Worm (Caenorhabditis elegans) whole organism, young adult: ENCODE results near the gene twk-16.

Source experiments
- B0261.1 ChIP-seq: sonication (generic microtip); optimal IDR thresholded peaks from 2 replicates; lab custom pipeline; 2016; ENCODE audit warnings: mild to moderate bottlenecking, missing genetic modification characterization, moderate library complexity, missing compliant biosample characterization
- B0336.3 ChIP-seq: fragments of 200-800 bp; sonication (Bioruptor generic); IDR thresholded peaks from 2 replicates; pipeline ENCODE4 v1.3.6; 2022; ENCODE audit warnings: missing genetic modification characterization, missing compliant biosample characterization
- F23B12.7 ChIP-seq: sonication (generic microtip); optimal IDR thresholded peaks from 2 replicates; lab custom pipeline; 2017; ENCODE audit warnings: missing genetic modification characterization, mild to moderate bottlenecking, missing compliant biosample characterization, antibody characterized with exemption, moderate library complexity; ENCODE audit not compliant: insufficient read depth
- F39B2.1 ChIP-seq: fragments of 200-800 bp; sonication (Bioruptor generic); IDR thresholded peaks from 2 replicates; pipeline ENCODE4 v1.3.6; 2022; ENCODE audit warnings: missing genetic modification reagents, missing genetic modification characterization, missing compliant biosample characterization
- F49E8.2 ChIP-seq: sonication (generic microtip); optimal IDR thresholded peaks from 3 replicates; lab custom pipeline; 2017; ENCODE audit warnings: missing genetic modification characterization, mild to moderate bottlenecking, missing compliant biosample characterization, antibody characterized with exemption, moderate library complexity; ENCODE audit not compliant: insufficient read depth
- F55B11.4 ChIP-seq: sonication (generic microtip); optimal IDR thresholded peaks from 2 replicates; lab custom pipeline; 2016; ENCODE audit warnings: missing compliant biosample characterization, missing genetic modification characterization, borderline replicate concordance; ENCODE audit not compliant: insufficient read depth
- K12H6.12 ChIP-seq: fragments of 200-800 bp; sonication (Bioruptor generic); optimal IDR thresholded peaks from 2 replicates; lab custom pipeline; 2018; ENCODE audit warnings: mild to moderate bottlenecking, missing genetic modification characterization, missing compliant biosample characterization
- Y79H2A.3 ChIP-seq: fragments of 200-800 bp; sonication (Bioruptor generic); conservative IDR thresholded peaks from 2 replicates; pipeline ENCODE4 v1.3.6; 2022; ENCODE audit warnings: missing genetic modification reagents, missing genetic modification characterization, missing compliant biosample characterization
- ZK185.1 ChIP-seq: sonication (generic microtip); optimal IDR thresholded peaks from 2 replicates; lab custom pipeline; 2016; ENCODE audit warnings: mild to moderate bottlenecking, missing genetic modification characterization, missing compliant biosample characterization; ENCODE audit not compliant: poor library complexity, severe bottlenecking
- akir-1 ChIP-seq: fragments of 200-800 bp; sonication (Bioruptor generic); optimal IDR thresholded peaks from 2 replicates; lab custom pipeline; 2018; ENCODE audit warnings: mild to moderate bottlenecking, missing genetic modification characterization, moderate library complexity, missing compliant biosample characterization
- aptf-3 ChIP-seq: fragments of 200-800 bp; sonication (Bioruptor generic); IDR thresholded peaks from 2 replicates; pipeline ENCODE4 v1.3.6; 2022; ENCODE audit warnings: missing genetic modification characterization, missing compliant biosample characterization
- attf-5 ChIP-seq: fragments of 200-800 bp; sonication (Bioruptor generic); optimal IDR thresholded peaks from 2 replicates; lab custom pipeline; 2018; ENCODE audit warnings: mild to moderate bottlenecking, missing genetic modification characterization, missing compliant biosample characterization
- bed-2 ChIP-seq: fragments of 200-800 bp; sonication (Bioruptor generic); IDR thresholded peaks from 2 replicates; pipeline ENCODE4 v1.3.6; 2022; ENCODE audit warnings: missing genetic modification reagents, missing genetic modification characterization, missing compliant biosample characterization
- cebp-1 ChIP-seq, 2 experiments: fragments of 200-800 bp in 1 of 2; sonication (Bioruptor generic) in 1 of 2; sonication (generic microtip) in 1 of 2; IDR thresholded peaks in 1 of 2; optimal IDR thresholded peaks in 1 of 2; 2 replicates each; pipeline versions ENCODE4 v1.3.6 to Lab custom; 2017 to 2022; ENCODE audit warnings: missing compliant biosample characterization in 2 of 2, missing genetic modification characterization in 2 of 2, mild to moderate bottlenecking in 1 of 2, missing genetic modification reagents in 1 of 2, moderate library complexity in 1 of 2
- cebp-2 ChIP-seq: fragments of 200-800 bp; sonication (Bioruptor generic); IDR thresholded peaks from 2 replicates; pipeline ENCODE4 v1.3.6; 2022; ENCODE audit warnings: missing genetic modification characterization, missing compliant biosample characterization
- ceh-27 ChIP-seq: fragments of 200-800 bp; sonication (Bioruptor generic); optimal IDR thresholded peaks from 2 replicates; lab custom pipeline; 2018; ENCODE audit warnings: mild to moderate bottlenecking, missing genetic modification characterization, moderate library complexity, missing compliant biosample characterization
- ceh-40 ChIP-seq: fragments of 200-800 bp; sonication (Bioruptor generic); IDR thresholded peaks from 2 replicates; pipeline ENCODE4 v1.3.6; 2022; ENCODE audit warnings: missing genetic modification characterization, missing compliant biosample characterization
- ceh-91 ChIP-seq: fragments of 200-800 bp; sonication (Bioruptor generic); IDR thresholded peaks from 2 replicates; pipeline ENCODE4 v1.3.6; 2022; ENCODE audit warnings: missing genetic modification reagents, missing genetic modification characterization, missing compliant biosample characterization
- dox-1 ChIP-seq: fragments of 200-800 bp; sonication (Bioruptor generic); IDR thresholded peaks from 2 replicates; pipeline ENCODE4 v1.3.6; 2022; ENCODE audit warnings: missing genetic modification reagents, missing genetic modification characterization, missing compliant biosample characterization
- efl-1 ChIP-seq: fragments of 150-350 bp; optimal IDR thresholded peaks from 2 replicates; lab custom pipeline; 2014; ENCODE audit warnings: missing biosample characterization, missing genetic modification reagents, missing genetic modification characterization
- egl-18 ChIP-seq: fragments of 200-800 bp; sonication (Bioruptor generic); IDR thresholded peaks from 2 replicates; pipeline ENCODE4 v1.3.6; 2022; ENCODE audit warnings: missing genetic modification reagents, missing genetic modification characterization, missing compliant biosample characterization
- egl-44 ChIP-seq: fragments of 200-800 bp; sonication (Bioruptor generic); IDR thresholded peaks from 2 replicates; pipeline ENCODE4 v1.3.6; 2022; ENCODE audit warnings: missing genetic modification reagents, missing genetic modification characterization, missing compliant biosample characterization
- fkh-3 ChIP-seq: sonication (generic microtip); optimal IDR thresholded peaks from 2 replicates; lab custom pipeline; 2016; ENCODE audit warnings: mild to moderate bottlenecking, missing genetic modification characterization, missing compliant biosample characterization
- him-1 ChIP-seq: sonication (generic microtip); optimal IDR thresholded peaks from 2 replicates; lab custom pipeline; 2016; ENCODE audit warnings: missing genotype, missing genetic modification reagents, missing genetic modification characterization, missing compliant biosample characterization
- hmg-1.2 ChIP-seq: fragments of 200-800 bp; sonication (Bioruptor generic); IDR thresholded peaks from 2 replicates; pipeline ENCODE4 v1.3.6; 2022; ENCODE audit warnings: missing genetic modification reagents, missing genetic modification characterization, missing compliant biosample characterization
- hmg-20 ChIP-seq: fragments of 200-800 bp; sonication (Bioruptor generic); IDR thresholded peaks from 2 replicates; pipeline ENCODE4 v1.3.6; 2022; ENCODE audit warnings: missing genetic modification reagents, missing genetic modification characterization, missing compliant biosample characterization
- hrde-1 ChIP-seq: sonication (generic microtip); optimal IDR thresholded peaks from 2 replicates; lab custom pipeline; 2016; ENCODE audit warnings: missing genetic modification characterization, mild to moderate bottlenecking, missing compliant biosample characterization, moderate library complexity, missing genotype, missing genetic modification reagents, borderline replicate concordance
- let-607 ChIP-seq, 2 experiments: fragments of 200-800 bp in 1 of 2; sonication (Bioruptor generic) in 1 of 2; sonication (generic microtip) in 1 of 2; optimal IDR thresholded peaks; 2 replicates each; lab custom pipeline; 2016 to 2018; ENCODE audit warnings: mild to moderate bottlenecking in 2 of 2, missing compliant biosample characterization in 2 of 2, missing genetic modification characterization in 2 of 2, moderate library complexity in 2 of 2, missing genotype in 1 of 2
- lsl-1 ChIP-seq: fragments of 200-800 bp; sonication (Bioruptor generic); optimal IDR thresholded peaks from 2 replicates; lab custom pipeline; 2018; ENCODE audit warnings: mild to moderate bottlenecking, missing genetic modification characterization, moderate library complexity, missing compliant biosample characterization
- mcd-1 ChIP-seq: fragments of 200-800 bp; sonication (Bioruptor generic); IDR thresholded peaks from 2 replicates; pipeline ENCODE4 v1.3.6; 2022; ENCODE audit warnings: missing genetic modification reagents, missing genetic modification characterization, missing compliant biosample characterization
- nfyb-1 ChIP-seq: fragments of 200-800 bp; sonication (Bioruptor generic); IDR thresholded peaks from 2 replicates; pipeline ENCODE4 v1.3.6; 2022; ENCODE audit warnings: missing genetic modification reagents, missing genetic modification characterization, missing compliant biosample characterization
- nhr-179 ChIP-seq: sonication (generic microtip); optimal IDR thresholded peaks from 2 replicates; lab custom pipeline; 2016; ENCODE audit warnings: mild to moderate bottlenecking, missing genetic modification characterization, missing compliant biosample characterization
- nhr-27 ChIP-seq: fragments of 200-800 bp; sonication (Bioruptor generic); optimal IDR thresholded peaks from 2 replicates; lab custom pipeline; 2018; ENCODE audit warnings: mild to moderate bottlenecking, missing genetic modification characterization, moderate library complexity, missing compliant biosample characterization
- nhr-80 ChIP-seq: sonication (generic microtip); optimal IDR thresholded peaks from 2 replicates; lab custom pipeline; 2016; ENCODE audit warnings: missing genetic modification characterization, missing compliant biosample characterization
- pbrm-1 ChIP-seq: fragments of 200-800 bp; sonication (Bioruptor generic); IDR thresholded peaks from 2 replicates; pipeline ENCODE4 v1.3.6; 2022; ENCODE audit warnings: missing genetic modification reagents, missing genetic modification characterization, missing compliant biosample characterization
- pha-4 ChIP-seq: fragments of 150-350 bp; sonication (generic microtip); optimal IDR thresholded peaks from 2 replicates; lab custom pipeline; 2014; ENCODE audit warnings: missing biosample characterization, missing genetic modification reagents, missing genetic modification characterization
- rec-8 ChIP-seq, 2 experiments: sonication (generic microtip); optimal IDR thresholded peaks; 2 replicates each; lab custom pipeline; 2016; ENCODE audit warnings: mild to moderate bottlenecking in 2 of 2, missing genetic modification characterization in 2 of 2, missing genetic modification reagents in 2 of 2, missing genotype in 2 of 2, missing biosample characterization in 1 of 2, missing compliant biosample characterization in 1 of 2, moderate library complexity in 1 of 2
- sdz-38 ChIP-seq: sonication (generic microtip); optimal IDR thresholded peaks from 2 replicates; lab custom pipeline; 2016; ENCODE audit warnings: missing genotype, missing genetic modification characterization, missing compliant biosample characterization
- snpc-1.1 ChIP-seq: sonication (generic microtip); optimal IDR thresholded peaks from 2 replicates; lab custom pipeline; 2017; ENCODE audit warnings: missing genetic modification characterization, mild to moderate bottlenecking, missing compliant biosample characterization, antibody characterized with exemption, moderate library complexity, missing genotype, missing genetic modification reagents; ENCODE audit not compliant: insufficient read depth
- somi-1 ChIP-seq: fragments of 200-800 bp; sonication (Bioruptor generic); optimal IDR thresholded peaks from 2 replicates; lab custom pipeline; 2018; ENCODE audit warnings: mild to moderate bottlenecking, missing genetic modification characterization, missing compliant biosample characterization
- sptf-2 ChIP-seq: fragments of 200-800 bp; sonication (Bioruptor generic); optimal IDR thresholded peaks from 2 replicates; lab custom pipeline; 2018; ENCODE audit warnings: mild to moderate bottlenecking, missing genetic modification characterization, missing compliant biosample characterization
- zfh-2 ChIP-seq: fragments of 200-800 bp; sonication (Bioruptor generic); conservative IDR thresholded peaks from 2 replicates; pipeline ENCODE4 v1.3.6; 2022; ENCODE audit warnings: missing genetic modification reagents, missing genetic modification characterization, missing compliant biosample characterization
- ztf-3 ChIP-seq: fragments of 200-800 bp; sonication (Bioruptor generic); optimal IDR thresholded peaks from 2 replicates; lab custom pipeline; 2018; ENCODE audit warnings: mild to moderate bottlenecking, missing genetic modification characterization, missing compliant biosample characterization

Gene twk-16

DNA sequence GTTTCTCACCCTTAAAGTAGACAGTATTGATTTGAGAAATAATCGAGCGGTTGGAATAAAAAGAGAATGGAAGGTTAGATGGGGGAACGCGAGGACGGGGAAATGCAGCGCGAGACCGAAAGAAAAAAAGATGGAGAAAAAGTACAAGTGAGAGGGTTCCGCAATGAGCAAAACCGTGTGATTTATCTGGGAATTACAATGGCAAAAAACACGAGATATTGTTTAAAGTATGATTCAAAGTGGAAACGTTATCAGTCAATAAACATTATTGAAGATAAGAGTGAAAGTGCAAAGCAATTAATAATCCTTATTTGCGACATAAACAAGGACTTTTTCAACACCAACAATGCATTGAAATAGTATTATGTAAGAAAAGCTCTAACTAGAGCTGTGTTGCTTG is 21.2 kb downstream of the twk-16 start, which contains the start of gene ztf-13:
Gene ztf-13, minus strand, starts transcription at position 11 of the 400 bp plus-strand sequence.
- TF ChIP-seq bed-2 (GFP tag; lab: Robert Waterston, UW): no peak
- TF ChIP-seq egl-18 (GFP tag; lab: Robert Waterston, UW): no peak
- TF ChIP-seq pha-4 (tag; lab: Kevin White, UChicago): peak; percentile 6
- TF ChIP-seq cebp-1 (GFP tag; IDR thresholded peaks at IDR 0.05; lab: Robert Waterston, UW): no peak
- TF ChIP-seq cebp-1 (tag; optimal IDR thresholded peaks at IDR 0.05; lab: Kevin White, UChicago): peak; percentile 27
- TF ChIP-seq F55B11.4 (tag; lab: Kevin White, UChicago): no peak
- no peak for TF ChIP-seq egl-44 (GFP tag; lab: Robert Waterston, UW)
- TF ChIP-seq nhr-80 (tag; lab: Kevin White, UChicago): peak; percentile 0
- TF ChIP-seq, all 124 proteins: peak for 3

DNA sequence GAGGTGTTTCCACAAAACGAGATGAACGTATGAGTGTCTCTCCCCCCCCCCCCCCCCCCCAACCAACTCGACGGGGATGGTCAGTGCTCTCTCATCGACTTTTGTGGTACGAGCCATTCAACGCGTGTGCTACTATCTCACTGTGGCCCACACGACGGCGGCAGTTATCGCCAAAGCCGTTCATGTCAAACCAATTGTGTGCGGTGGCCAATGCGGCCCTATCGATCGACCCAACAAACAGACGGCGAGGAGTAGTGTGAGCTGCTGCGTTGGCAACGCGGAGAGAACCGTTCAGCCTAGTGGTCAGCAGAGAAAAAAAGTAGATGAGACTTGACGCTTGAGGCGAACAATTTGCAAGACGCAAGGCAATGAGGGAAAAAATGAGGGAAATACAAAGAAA is 21.9 kb downstream of the twk-16 start:
- TF ChIP-seq pbrm-1 (GFP tag; lab: Robert Waterston, UW): no peak
- peak; percentile 51; the same call in 1 of the 2 replicates for TF ChIP-seq nfyb-1 (GFP tag; lab: Robert Waterston, UW)
- TF ChIP-seq ceh-27 (GFP tag; lab: Kevin White, UChicago): peak; percentile 32
- peak; percentile 8; the same call in 1 of the 2 replicates for TF ChIP-seq hmg-1.2 (GFP tag; lab: Robert Waterston, UW)
- TF ChIP-seq cebp-1 (GFP tag; IDR thresholded peaks at IDR 0.05; lab: Robert Waterston, UW): no peak
- peak; percentile 12 for TF ChIP-seq cebp-1 (tag; optimal IDR thresholded peaks at IDR 0.05; lab: Kevin White, UChicago)
- no peak for TF ChIP-seq hmg-20 (GFP tag; lab: Robert Waterston, UW)
- peak; percentile 84 for TF ChIP-seq zfh-2 (GFP tag; lab: Robert Waterston, UW)
- no peak for TF ChIP-seq him-1 (tag; lab: Kevin White, UChicago)
- TF ChIP-seq dox-1 (GFP tag; lab: Robert Waterston, UW): peak; percentile 58
- peak; percentile 52; the same call in 1 of the 2 replicates for TF ChIP-seq mcd-1
- peak; percentile 29 for TF ChIP-seq nhr-80 (tag; lab: Kevin White, UChicago)
- TF ChIP-seq ceh-91 (GFP tag; lab: Robert Waterston, UW): no peak
- TF ChIP-seq ztf-3: no peak
- TF ChIP-seq B0336.3 (GFP tag; lab: Robert Waterston, UW): peak; percentile 33; the same call in 1 of the 2 replicates
- TF ChIP-seq let-607 (tag; optimal IDR thresholded peaks at IDR 0.05; lab: Kevin White, UChicago): peak; percentile 33 to 39
- TF ChIP-seq fkh-3 (tag; lab: Kevin White, UChicago): no peak

DNA sequence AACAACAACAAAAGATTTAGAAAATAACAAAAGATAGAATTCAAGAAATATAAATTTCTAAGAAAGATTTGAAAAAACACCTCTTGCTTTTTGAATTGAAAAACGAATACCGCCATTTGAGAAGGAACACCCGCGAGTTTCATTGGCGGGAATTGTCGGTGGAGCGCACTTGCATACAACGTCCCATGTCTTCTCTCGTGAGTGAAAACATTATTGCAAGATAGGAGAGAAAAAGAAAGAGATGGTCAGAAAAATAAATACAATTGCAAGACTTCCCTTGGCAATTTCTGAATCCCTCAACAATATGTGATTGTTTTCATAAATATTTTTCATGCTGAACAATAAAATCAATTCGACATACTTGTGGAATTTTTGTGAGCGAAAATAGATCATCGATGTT is 25.2 kb downstream of the twk-16 start, which contains the start of gene K10B3.5:
Gene K10B3.5, minus strand, starts transcription at position 343 of the 400 bp plus-strand sequence.
- TF ChIP-seq mcd-1 (peak; percentile 93), rec-8 (tag; optimal IDR thresholded peaks at IDR 0.05; lab: Kevin White, UChicago) (no peak), nhr-27 (tag; lab: Kevin White, UChicago) (no peak), F39B2.1 (no peak), ceh-40 (GFP tag; lab: Robert Waterston, UW) (no peak), sptf-2 (no peak), egl-44 (GFP tag; lab: Robert Waterston, UW) (no peak), somi-1 (GFP tag; lab: Kevin White, UChicago) (no peak), aptf-3 (GFP tag; lab: Robert Waterston, UW) (no peak), sdz-38 (tag; lab: Kevin White, UChicago) (no peak), fkh-3 (tag; lab: Kevin White, UChicago) (no peak), F23B12.7 (tag; lab: Kevin White, UChicago) (peak; percentile 78), attf-5 (GFP tag; lab: Kevin White, UChicago) (peak; percentile 61), akir-1 (GFP tag; lab: Kevin White, UChicago) (no peak), efl-1 (peak; percentile 59), hrde-1 (no peak), K12H6.12 (tag; lab: Kevin White, UChicago) (peak; percentile 21), ZK185.1 (no peak), B0261.1 (tag; lab: Kevin White, UChicago) (no peak), lsl-1 (GFP tag; lab: Kevin White, UChicago) (no peak), F49E8.2 (tag; lab: Kevin White, UChicago) (no peak), snpc-1.1 (tag; lab: Kevin White, UChicago) (no peak), Y79H2A.3 (GFP tag; lab: Robert Waterston, UW) (no peak), nhr-179 (tag; lab: Kevin White, UChicago) (no peak), cebp-2 (GFP tag; lab: Robert Waterston, UW) (no peak)
